Fruit fly (Drosophila melanogaster): ENCODE measurements around the gene Dph3.

The Dph3 gene

DNA sequence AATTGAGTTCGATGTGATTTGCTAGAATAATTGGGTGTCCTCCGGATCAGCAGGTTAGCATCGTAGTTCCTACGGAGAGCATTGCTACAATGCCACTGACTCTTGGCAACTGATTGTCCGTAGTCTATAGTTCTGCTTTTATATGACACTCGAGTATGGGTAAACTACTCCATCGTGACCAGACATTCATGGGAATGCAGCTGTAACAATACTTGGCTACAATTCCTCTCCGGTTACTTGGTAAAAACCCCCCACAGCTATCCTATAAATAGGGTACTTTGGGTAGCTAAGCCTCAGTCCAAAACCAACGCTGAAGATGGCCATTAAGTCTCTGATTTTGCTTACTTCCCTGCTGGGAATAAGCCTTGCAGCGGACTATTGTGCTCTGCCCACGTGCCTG, 6.5 kb upstream of the Dph3 start, which contains the start of gene scpr-C:
TSS of gene scpr-C (plus strand) at position 301 of the 400 bp plus-strand sequence.
- no peak for TF ChIP-seq Vsx2 (GFP tag; optimal IDR thresholded peaks at IDR 0.05; ENCODE audit: partially characterized antibody)
- no peak for TF ChIP-seq sage (GFP tag; optimal IDR thresholded peaks at IDR 0.05)
- no peak for TF ChIP-seq h (GFP tag; optimal IDR thresholded peaks at IDR 0.05)
- no peak for TF ChIP-seq Jra (GFP tag; optimal IDR thresholded peaks at IDR 0.05)
- TF ChIP-seq GATAd (GFP tag; optimal IDR thresholded peaks at IDR 0.05) = no peak
- TF ChIP-seq foxo (GFP tag; optimal IDR thresholded peaks at IDR 0.05) = no peak
- TF ChIP-seq Hr83 (GFP tag; optimal IDR thresholded peaks at IDR 0.05; ENCODE audit: poor library complexity, severe bottlenecking) = no peak
- TF ChIP-seq Dif (GFP tag; optimal IDR thresholded peaks at IDR 0.05; ENCODE audit: partially characterized antibody) = no peak
- no peak for TF ChIP-seq tai (GFP tag; optimal IDR thresholded peaks at IDR 0.05)
- no peak for TF ChIP-seq CG9705 (GFP tag; optimal IDR thresholded peaks at IDR 0.05)
- TF ChIP-seq Mio (GFP tag; optimal IDR thresholded peaks at IDR 0.05) = no peak
- no peak for TF ChIP-seq HLH106 (tag; optimal IDR thresholded peaks at IDR 0.05)
- TF ChIP-seq woc (GFP tag; optimal IDR thresholded peaks at IDR 0.05) = no peak
- no peak for TF ChIP-seq ey (GFP tag; optimal IDR thresholded peaks at IDR 0.05)
- TF ChIP-seq dmrt93B (GFP tag; optimal IDR thresholded peaks at IDR 0.05) = no peak
- no peak for TF ChIP-seq dl (GFP tag; optimal IDR thresholded peaks at IDR 0.05; ENCODE audit: insufficient read depth in 1 of 2, partially characterized antibody in 2 of 2)

DNA sequence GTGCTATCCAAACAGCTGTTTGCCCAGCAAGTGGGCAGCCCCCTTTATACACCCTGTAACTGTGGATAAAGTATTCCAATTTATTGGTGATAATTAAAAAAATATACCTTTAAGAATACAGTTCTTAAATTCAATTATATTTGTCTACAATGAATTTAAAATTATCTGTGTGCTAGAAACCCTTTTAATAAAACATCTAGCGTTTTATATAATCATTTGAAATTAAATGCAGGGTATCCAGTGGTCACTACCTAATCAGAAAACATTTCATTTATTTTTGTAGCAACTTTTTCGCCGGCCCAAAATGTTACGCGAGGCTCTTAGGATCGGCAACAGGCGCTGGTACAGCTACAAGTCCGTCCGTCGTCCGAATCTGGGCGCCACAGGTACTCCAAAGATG, 5.2 kb upstream of the Dph3 start, which contains the start of gene CG17726:
TSS of gene CG17726 (plus strand) at position 267 of the 400 bp plus-strand sequence.
- TF ChIP-seq tai (GFP tag; optimal IDR thresholded peaks at IDR 0.05) (no peak), CG9705 (GFP tag; optimal IDR thresholded peaks at IDR 0.05) (peak; percentile 92), lola (GFP tag; optimal IDR thresholded peaks at IDR 0.05) (no peak), brk (GFP tag; optimal IDR thresholded peaks at IDR 0.05) (no peak), br (GFP tag; optimal IDR thresholded peaks at IDR 0.05) (peak; percentile 92), GATAd (GFP tag; optimal IDR thresholded peaks at IDR 0.05) (peak; percentile 17), Hr78 (GFP tag; optimal IDR thresholded peaks at IDR 0.05) (no peak), Myc (optimal IDR thresholded peaks at IDR 0.05) (no peak), N (GFP tag; optimal IDR thresholded peaks at IDR 0.05) (no peak), sv (GFP tag; optimal IDR thresholded peaks at IDR 0.05) (peak; percentile 88), dl (GFP tag; optimal IDR thresholded peaks at IDR 0.05; ENCODE audit: insufficient read depth in 1 of 2, partially characterized antibody in 2 of 2) (no peak), CrebA (GFP tag; optimal IDR thresholded peaks at IDR 0.05; ENCODE audit: borderline replicate concordance) (no peak), pan (optimal IDR thresholded peaks at IDR 0.05) (no peak), dsf (GFP tag; optimal IDR thresholded peaks at IDR 0.05; ENCODE audit: borderline replicate concordance) (no peak), Dif (GFP tag; optimal IDR thresholded peaks at IDR 0.05; ENCODE audit: partially characterized antibody) (no peak), Mio (GFP tag; optimal IDR thresholded peaks at IDR 0.05) (peak; percentile 50), Hnf4 (GFP tag; optimal IDR thresholded peaks at IDR 0.05) (no peak), dmrt93B (GFP tag; optimal IDR thresholded peaks at IDR 0.05) (no peak), usp (GFP tag; optimal IDR thresholded peaks at IDR 0.05) (no peak), woc (GFP tag; optimal IDR thresholded peaks at IDR 0.05) (peak; percentile 96), CG32264 (GFP tag; optimal IDR thresholded peaks at IDR 0.05) (peak; percentile 77), fru (GFP tag; optimal IDR thresholded peaks at IDR 0.05) (peak; percentile 94), jim (GFP tag; optimal IDR thresholded peaks at IDR 0.05) (no peak), h (GFP tag; optimal IDR thresholded peaks at IDR 0.05) (peak; percentile 94), foxo (GFP tag; optimal IDR thresholded peaks at IDR 0.05) (peak in 1 of 2 experiments; percentile 98), Jra (GFP tag; optimal IDR thresholded peaks at IDR 0.05) (no peak), Rel (GFP tag; optimal IDR thresholded peaks at IDR 0.05) (no peak), Rel (tag; optimal IDR thresholded peaks at IDR 0.05) (peak; percentile 87), sage (GFP tag; optimal IDR thresholded peaks at IDR 0.05) (no peak), psq (GFP tag; optimal IDR thresholded peaks at IDR 0.05) (peak; percentile 92), Abd-B (GFP tag; optimal IDR thresholded peaks at IDR 0.05) (no peak), HLH106 (tag; optimal IDR thresholded peaks at IDR 0.05) (peak; percentile 98), Dfd (GFP tag; optimal IDR thresholded peaks at IDR 0.05) (no peak), Sp1 (GFP tag; optimal IDR thresholded peaks at IDR 0.05) (peak; percentile 99), Vsx2 (GFP tag; optimal IDR thresholded peaks at IDR 0.05; ENCODE audit: partially characterized antibody) (no peak), Hr83 (GFP tag; optimal IDR thresholded peaks at IDR 0.05; ENCODE audit: poor library complexity, severe bottlenecking) (no peak), OdsH (GFP tag; optimal IDR thresholded peaks at IDR 0.05) (peak; percentile 97), rgr (GFP tag; optimal IDR thresholded peaks at IDR 0.05) (peak; percentile 98), ey (GFP tag; optimal IDR thresholded peaks at IDR 0.05) (peak; percentile 90)

Measured in whole organism, wandering third instar larva.